Worm (Caenorhabditis elegans) whole organism, L4 larva: ENCODE measurements around the gene F43C9.1.
A peak's percentile ranks its signal among the peaks of the same experiment; 100 is the strongest.

Source experiments
- F44E2.7 ChIP-seq: fragments of 200-800 bp; sonication (Bioruptor generic); IDR thresholded peaks from 2 replicates; pipeline ENCODE4 v2.1.2; 2022; ENCODE audit warnings: missing genetic modification characterization, missing compliant biosample characterization
- F49E8.2 ChIP-seq: sonication (generic microtip); optimal IDR thresholded peaks from 2 replicates; lab custom pipeline; 2016; ENCODE audit warnings: missing compliant biosample characterization, mild to moderate bottlenecking, missing genetic modification characterization, borderline replicate concordance
- T20F7.1 ChIP-seq: fragments of 200-800 bp; sonication (Bioruptor generic); optimal IDR thresholded peaks from 2 replicates; lab custom pipeline; 2018; ENCODE audit warnings: mild to moderate bottlenecking, missing genetic modification characterization, missing compliant biosample characterization
- T26A8.4 ChIP-seq: fragments of 200-800 bp; sonication (Bioruptor generic); IDR thresholded peaks from 2 replicates; pipeline ENCODE4 v1.3.6; 2022; ENCODE audit warnings: missing genetic modification characterization, missing compliant biosample characterization
- Y75B8A.6 ChIP-seq: fragments of 200-800 bp; sonication (Bioruptor generic); IDR thresholded peaks from 2 replicates; pipeline ENCODE4 v1.3.6; 2022; ENCODE audit warnings: missing genetic modification reagents, missing genetic modification characterization, missing compliant biosample characterization
- ZK546.5 ChIP-seq, 2 experiments: sonication (generic microtip); optimal IDR thresholded peaks; 2 replicates each; lab custom pipeline; 2017; ENCODE audit warnings: missing biosample characterization in 2 of 2, missing genetic modification characterization in 2 of 2
- aha-1 ChIP-seq: fragments of 150-350 bp; peaks from one replicate; lab custom pipeline; 2014; ENCODE audit warnings: missing biosample characterization, missing genetic modification characterization
- arid-1 ChIP-seq: fragments of 200-800 bp; sonication (Bioruptor generic); conservative IDR thresholded peaks from 2 replicates; pipeline ENCODE4 v1.3.6; 2022; ENCODE audit warnings: missing genetic modification reagents, missing genetic modification characterization, missing compliant biosample characterization
- ceh-20 ChIP-seq: fragments of 200-800 bp; sonication (Bioruptor generic); IDR thresholded peaks from 2 replicates; pipeline ENCODE4 v1.3.6; 2022; ENCODE audit warnings: missing genetic modification reagents, missing genetic modification characterization, missing compliant biosample characterization
- ceh-82 ChIP-seq: sonication (generic microtip); optimal IDR thresholded peaks from 2 replicates; lab custom pipeline; 2017; ENCODE audit warnings: missing biosample characterization, missing genetic modification characterization
- ces-1 ChIP-seq: fragments of 150-350 bp; sonication (generic microtip); optimal IDR thresholded peaks from 4 replicates; lab custom pipeline; 2014; ENCODE audit warnings: missing biosample characterization, missing genetic modification reagents, missing genetic modification characterization
- daf-12 ChIP-seq: fragments of 150-350 bp; optimal IDR thresholded peaks from 2 replicates; lab custom pipeline; 2014; ENCODE audit warnings: missing biosample characterization, missing genetic modification reagents, missing genetic modification characterization
- daf-16 ChIP-seq, 3 experiments: sonication (generic microtip); optimal IDR thresholded peaks; 2 replicates each; lab custom pipeline; 2016 to 2017; ENCODE audit warnings: missing genetic modification characterization in 3 of 3, missing genetic modification reagents in 3 of 3, mild to moderate bottlenecking in 2 of 3, missing compliant biosample characterization in 2 of 3, missing biosample characterization in 1 of 3, moderate library complexity in 1 of 3
- dmd-6 ChIP-seq: fragments of 200-800 bp; sonication (Bioruptor generic); IDR thresholded peaks from 2 replicates; pipeline ENCODE4 v1.3.6; 2022; ENCODE audit warnings: missing genetic modification reagents, missing genetic modification characterization, missing compliant biosample characterization
- dmd-9 ChIP-seq: fragments of 200-800 bp; sonication (Bioruptor generic); IDR thresholded peaks from 2 replicates; pipeline ENCODE4 v1.3.6; 2022; ENCODE audit warnings: missing genetic modification reagents, missing genetic modification characterization, missing compliant biosample characterization
- fkh-10 ChIP-seq: fragments of 150-350 bp; optimal IDR thresholded peaks from 2 replicates; lab custom pipeline; 2014; ENCODE audit warnings: missing biosample characterization, missing genetic modification reagents, missing genetic modification characterization
- gei-8 ChIP-seq: fragments of 200-800 bp; sonication (Bioruptor generic); optimal IDR thresholded peaks from 2 replicates; lab custom pipeline; 2018; ENCODE audit warnings: mild to moderate bottlenecking, missing genetic modification characterization, missing compliant biosample characterization
- hlh-30 ChIP-seq: sonication (generic microtip); optimal IDR thresholded peaks from 2 replicates; lab custom pipeline; 2017; ENCODE audit warnings: antibody characterized with exemption, mild to moderate bottlenecking, missing genetic modification characterization, missing compliant biosample characterization; ENCODE audit not compliant: insufficient read depth
- hmg-1.1 ChIP-seq: fragments of 200-800 bp; sonication (Bioruptor generic); IDR thresholded peaks from 2 replicates; pipeline ENCODE4 v1.3.6; 2022; ENCODE audit warnings: missing genetic modification reagents, missing genetic modification characterization, missing compliant biosample characterization
- lim-7 ChIP-seq: fragments of 200-800 bp; sonication (Bioruptor generic); IDR thresholded peaks from 2 replicates; pipeline ENCODE4 v1.3.6; 2022; ENCODE audit warnings: missing genetic modification characterization, missing compliant biosample characterization
- mdl-1 ChIP-seq, 2 experiments: fragments of 150-350 bp in 1 of 2; sonication (generic microtip) in 1 of 2; optimal IDR thresholded peaks; 2 replicates each; lab custom pipeline; 2014 to 2017; ENCODE audit warnings: missing biosample characterization in 2 of 2, missing genetic modification characterization in 2 of 2
- mxl-2 ChIP-seq: fragments of 200-800 bp; sonication (Bioruptor generic); conservative IDR thresholded peaks from 2 replicates; pipeline ENCODE4 v1.3.6; 2022; ENCODE audit warnings: missing genetic modification reagents, missing genetic modification characterization, missing compliant biosample characterization
- mxl-3 ChIP-seq: fragments of 200-800 bp; sonication (Bioruptor generic); optimal IDR thresholded peaks from 2 replicates; lab custom pipeline; 2018; ENCODE audit warnings: mild to moderate bottlenecking, missing genetic modification characterization, missing compliant biosample characterization
- nhr-10 ChIP-seq: fragments of 150-350 bp; optimal IDR thresholded peaks from 2 replicates; lab custom pipeline; 2014; ENCODE audit warnings: missing biosample characterization, missing genetic modification characterization
- nhr-11 ChIP-seq: fragments of 150-350 bp; optimal IDR thresholded peaks from 2 replicates; lab custom pipeline; 2014; ENCODE audit warnings: missing biosample characterization, missing genetic modification characterization
- nhr-111 ChIP-seq: fragments of 200-800 bp; sonication (Bioruptor generic); optimal IDR thresholded peaks from 2 replicates; lab custom pipeline; 2018; ENCODE audit warnings: mild to moderate bottlenecking, missing genetic modification characterization, missing compliant biosample characterization
- nhr-237 ChIP-seq: sonication (generic microtip); optimal IDR thresholded peaks from 2 replicates; lab custom pipeline; 2017; ENCODE audit warnings: missing biosample characterization, missing genetic modification characterization
- nhr-25 ChIP-seq: sonication (generic microtip); optimal IDR thresholded peaks from 2 replicates; lab custom pipeline; 2017; ENCODE audit warnings: missing genetic modification characterization, mild to moderate bottlenecking, missing compliant biosample characterization, antibody characterized with exemption, moderate library complexity, borderline replicate concordance; ENCODE audit not compliant: insufficient read depth
- nhr-28 ChIP-seq: fragments of 150-350 bp; optimal IDR thresholded peaks from 2 replicates; lab custom pipeline; 2014; ENCODE audit warnings: missing biosample characterization, missing genetic modification characterization
- nhr-42 ChIP-seq: fragments of 200-800 bp; sonication (Bioruptor generic); IDR thresholded peaks from 2 replicates; pipeline ENCODE4 v1.3.6; 2022; ENCODE audit warnings: missing genetic modification characterization, missing compliant biosample characterization
- nhr-6 ChIP-seq: fragments of 150-350 bp; optimal IDR thresholded peaks from 2 replicates; lab custom pipeline; 2014; ENCODE audit warnings: missing biosample characterization, missing genetic modification characterization
- nhr-77 ChIP-seq: fragments of 150-350 bp; optimal IDR thresholded peaks from 2 replicates; lab custom pipeline; 2014; ENCODE audit warnings: missing biosample characterization, missing genetic modification characterization
- pha-4 ChIP-seq, 2 experiments: fragments of 150-350 bp in 1 of 2; fragments of 200-800 bp in 1 of 2; sonication (Bioruptor generic) in 1 of 2; IDR thresholded peaks in 1 of 2; optimal IDR thresholded peaks in 1 of 2; 2 replicates each; pipeline versions ENCODE4 v1.3.6 to Lab custom; 2014 to 2022; ENCODE audit warnings: missing genetic modification characterization in 2 of 2, missing genetic modification reagents in 2 of 2, missing biosample characterization in 1 of 2, missing compliant biosample characterization in 1 of 2
- saeg-2 ChIP-seq: fragments of 200-800 bp; sonication (Bioruptor generic); IDR thresholded peaks from 2 replicates; pipeline ENCODE4 v1.3.6; 2022; ENCODE audit warnings: missing genetic modification reagents, missing genetic modification characterization, missing compliant biosample characterization
- skn-1 ChIP-seq: fragments of 150-350 bp; optimal IDR thresholded peaks from 2 replicates; lab custom pipeline; 2014; ENCODE audit warnings: missing biosample characterization, missing genetic modification characterization
- spr-1 ChIP-seq: sonication (generic microtip); optimal IDR thresholded peaks from 2 replicates; lab custom pipeline; 2016; ENCODE audit warnings: mild to moderate bottlenecking, missing genetic modification characterization, missing compliant biosample characterization
- spr-3 ChIP-seq: fragments of 200-800 bp; sonication (Bioruptor generic); optimal IDR thresholded peaks from 2 replicates; lab custom pipeline; 2018; ENCODE audit warnings: mild to moderate bottlenecking, missing genetic modification characterization, missing compliant biosample characterization
- unc-62 ChIP-seq, 3 experiments: fragments of 150-350 bp in 1 of 3; sonication (generic microtip); optimal IDR thresholded peaks in 2 of 3; peaks in 1 of 3; 1 replicate in 1 of 3; 2 replicates in 2 of 3; lab custom pipeline; 2014 to 2017; ENCODE audit warnings: missing biosample characterization in 3 of 3, missing genetic modification characterization in 3 of 3, missing genetic modification reagents in 3 of 3, missing genotype in 1 of 3
- zfp-2 ChIP-seq: sonication (generic microtip); optimal IDR thresholded peaks from 2 replicates; lab custom pipeline; 2016; ENCODE audit warnings: mild to moderate bottlenecking, missing genetic modification characterization, missing compliant biosample characterization
- zfp-3 ChIP-seq: fragments of 200-800 bp; sonication (Bioruptor generic); conservative IDR thresholded peaks from 2 replicates; pipeline ENCODE4 v1.3.6; 2022; ENCODE audit warnings: missing genetic modification reagents, missing genetic modification characterization, missing compliant biosample characterization
- zip-11 ChIP-seq: fragments of 200-800 bp; sonication (Bioruptor generic); IDR thresholded peaks from 2 replicates; pipeline ENCODE4 v1.3.6; 2022; ENCODE audit warnings: missing genetic modification characterization, missing compliant biosample characterization

Gene F43C9.1

DNA sequence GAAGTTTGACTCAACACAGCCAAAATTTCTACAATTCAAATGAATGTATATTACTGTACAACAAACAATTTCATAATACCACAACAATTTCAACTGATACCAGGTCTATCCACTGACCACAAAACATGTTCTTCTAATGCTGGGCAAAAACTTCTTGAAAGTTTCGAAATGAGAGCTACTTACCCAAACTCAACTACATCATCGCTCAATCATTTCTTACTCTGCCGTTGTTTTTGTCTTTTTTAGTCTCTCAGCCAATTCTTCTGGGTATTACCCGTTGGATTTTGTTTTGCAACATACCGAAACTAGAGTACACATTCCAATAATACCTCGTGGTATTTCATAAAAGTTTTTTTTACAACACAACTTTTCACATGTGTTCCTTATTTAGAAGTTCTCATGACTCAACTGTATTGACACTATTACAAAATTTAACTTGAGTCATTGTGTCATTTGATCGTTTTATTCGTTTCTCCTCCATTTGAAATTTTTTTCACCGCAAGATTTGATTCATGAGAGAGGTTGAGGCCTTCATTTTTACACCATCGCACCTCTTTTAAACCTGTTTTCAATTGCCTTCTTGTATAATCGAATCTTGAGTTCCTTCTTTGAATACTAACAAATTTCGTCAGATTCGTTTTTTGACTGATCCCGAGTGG, 9.8 kb upstream of the F43C9.1 start, which contains the start of gene F43C9.2:
TSS of gene F43C9.2 (plus strand) at position 497 of the 659 bp plus-strand sequence.
- TF ChIP-seq hlh-30: peak; percentile 17
- TF ChIP-seq arid-1: no peak
- TF ChIP-seq unc-62 (GFP tag; optimal IDR thresholded peaks at IDR 0.05 in 1 of 2; lab: Kevin White, UChicago): peak in 1 of 2 experiments; percentile 56
- no peak for TF ChIP-seq unc-62 (tag; optimal IDR thresholded peaks at IDR 0.05; lab: Kevin White, UChicago)
- TF ChIP-seq pha-4 (GFP tag; IDR thresholded peaks at IDR 0.05; lab: Robert Waterston, UW): no peak
- TF ChIP-seq pha-4 (tag; optimal IDR thresholded peaks at IDR 0.05; lab: Kevin White, UChicago): no peak
- TF ChIP-seq aha-1 (tag; lab: Kevin White, UChicago): peak; percentile 92

DNA sequence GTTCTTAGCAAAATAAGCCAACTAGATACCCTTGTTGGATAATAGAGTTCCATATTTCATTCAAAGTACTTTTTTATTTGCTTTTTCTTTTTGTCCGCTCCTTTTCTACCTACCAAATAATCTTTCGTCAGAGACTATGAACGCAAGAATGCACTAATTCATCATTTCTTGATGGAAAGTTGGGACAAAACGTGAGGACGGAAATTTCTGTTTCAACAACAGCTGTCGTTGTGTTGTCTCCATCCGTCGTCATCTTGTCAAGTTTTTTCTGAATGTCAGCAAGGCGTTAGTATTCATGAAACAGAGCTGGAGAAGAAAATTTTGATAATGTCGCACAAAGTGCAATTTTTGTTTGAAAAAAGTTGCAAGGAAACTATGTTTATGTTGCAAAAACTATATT, 8.3 kb upstream of the F43C9.1 start:
- peak in 1 of 2 experiments; percentile 97 for TF ChIP-seq unc-62 (GFP tag; optimal IDR thresholded peaks at IDR 0.05 in 1 of 2; lab: Kevin White, UChicago)
- TF ChIP-seq unc-62 (tag; optimal IDR thresholded peaks at IDR 0.05; lab: Kevin White, UChicago): no peak
- TF ChIP-seq lim-7 (GFP tag; lab: Robert Waterston, UW): no peak
- peak in 1 of 2 experiments; percentile 53 for TF ChIP-seq daf-16 (GFP tag; optimal IDR thresholded peaks at IDR 0.05; lab: Kevin White, UChicago)
- no peak for TF ChIP-seq daf-16 (tag; optimal IDR thresholded peaks at IDR 0.05; lab: Kevin White, UChicago)
- no peak for TF ChIP-seq skn-1 (tag; lab: Kevin White, UChicago)
- no peak for TF ChIP-seq spr-1 (tag; lab: Kevin White, UChicago)
- TF ChIP-seq nhr-111 (GFP tag; lab: Kevin White, UChicago): no peak
- TF ChIP-seq mdl-1 (tag; optimal IDR thresholded peaks at IDR 0.05; lab: Kevin White, UChicago): no peak
- no peak for TF ChIP-seq nhr-28 (tag; lab: Kevin White, UChicago)
- no peak for TF ChIP-seq zfp-3 (GFP tag; lab: Robert Waterston, UW)
- no peak for TF ChIP-seq spr-3 (GFP tag; lab: Kevin White, UChicago)
- no peak for TF ChIP-seq F49E8.2 (tag; lab: Kevin White, UChicago)
- TF ChIP-seq fkh-10 (GFP tag; lab: Kevin White, UChicago): no peak
- TF ChIP-seq nhr-6 (tag; lab: Kevin White, UChicago): no peak
- no peak for TF ChIP-seq T20F7.1 (GFP tag; lab: Kevin White, UChicago)
- no peak for TF ChIP-seq aha-1 (tag; lab: Kevin White, UChicago)
- no peak for TF ChIP-seq mxl-2 (GFP tag; lab: Robert Waterston, UW)
- no peak for TF ChIP-seq saeg-2 (GFP tag; lab: Robert Waterston, UW)
- no peak for TF ChIP-seq nhr-25 (tag; lab: Kevin White, UChicago)
- no peak for TF ChIP-seq T26A8.4 (GFP tag; lab: Robert Waterston, UW)
- peak; percentile 18 for TF ChIP-seq nhr-11 (tag; lab: Kevin White, UChicago)
- no peak for TF ChIP-seq mxl-3 (GFP tag; lab: Kevin White, UChicago)
- TF ChIP-seq, all 104 proteins: peak for 3

- TF ChIP-seq hlh-30 (no peak), hmg-1.1 (GFP tag; lab: Robert Waterston, UW) (0 out of 2 replicates have a peak, but pooled peaks have one; percentile 33)
These were observed 5.6 kb upstream of the F43C9.1 start for ce11 chrX:4787525-4787924.

DNA sequence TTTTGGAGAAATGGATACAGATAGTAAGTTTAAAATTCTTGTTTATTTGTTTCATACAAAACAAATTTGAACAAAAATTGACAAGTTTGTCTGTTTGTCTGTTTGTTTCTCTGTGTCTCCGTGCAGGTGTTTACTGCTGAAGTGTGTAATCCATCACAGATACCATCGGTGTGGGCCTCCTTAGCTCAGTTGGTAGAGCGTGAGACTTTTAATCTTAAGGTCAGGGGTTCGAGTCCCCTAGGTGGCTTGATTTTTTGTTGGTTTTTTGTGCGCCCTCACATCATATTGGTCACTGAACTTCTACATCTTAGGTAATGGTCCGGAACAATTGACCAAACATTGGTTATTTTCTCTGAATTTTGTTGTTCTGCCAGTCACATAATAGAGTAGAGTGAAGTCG, 4.1 kb upstream of the F43C9.1 start:
- TF ChIP-seq dmd-9 (GFP tag; lab: Robert Waterston, UW): peak; percentile 47; the same call in 1 of the 2 replicates
- TF ChIP-seq daf-16 (GFP tag; optimal IDR thresholded peaks at IDR 0.05; lab: Kevin White, UChicago): peak; percentile 51 to 67
- TF ChIP-seq daf-16 (tag; optimal IDR thresholded peaks at IDR 0.05; lab: Kevin White, UChicago): peak; percentile 76
- no peak for TF ChIP-seq ces-1 (GFP tag; lab: Kevin White, UChicago)
- TF ChIP-seq nhr-237 (tag; lab: Kevin White, UChicago): no peak
- TF ChIP-seq nhr-42 (GFP tag; lab: Robert Waterston, UW): no peak
- TF ChIP-seq F44E2.7 (GFP tag; lab: Robert Waterston, UW): peak; percentile 78; the same call in 1 of the 2 replicates
- peak; percentile 72; the same call in 1 of the 2 replicates for TF ChIP-seq ceh-20 (GFP tag; lab: Robert Waterston, UW)
- TF ChIP-seq nhr-77 (tag; lab: Kevin White, UChicago): no peak
- TF ChIP-seq mxl-3 (GFP tag; lab: Kevin White, UChicago): peak; percentile 30
- peak; percentile 81 for TF ChIP-seq aha-1 (tag; lab: Kevin White, UChicago)
- no peak for TF ChIP-seq zip-11 (GFP tag; lab: Robert Waterston, UW)
- no peak for TF ChIP-seq ZK546.5 (tag; optimal IDR thresholded peaks at IDR 0.05; lab: Kevin White, UChicago)
- TF ChIP-seq Y75B8A.6 (GFP tag; lab: Robert Waterston, UW): no peak
- TF ChIP-seq mdl-1 (tag; optimal IDR thresholded peaks at IDR 0.05; lab: Kevin White, UChicago): no peak
- TF ChIP-seq fkh-10 (GFP tag; lab: Kevin White, UChicago): no peak
- TF ChIP-seq zfp-2 (tag; lab: Kevin White, UChicago): no peak
- no peak for TF ChIP-seq ceh-82 (tag; lab: Kevin White, UChicago)
- TF ChIP-seq daf-12 (tag; lab: Kevin White, UChicago): no peak
- TF ChIP-seq dmd-6: peak; percentile 70
- TF ChIP-seq gei-8 (GFP tag; lab: Kevin White, UChicago): peak; percentile 43
- no peak for TF ChIP-seq nhr-10
